Worm (Caenorhabditis elegans) whole organism, L3 larva: ENCODE data around the gene klp-11.

Experiments
- R02D3.7 ChIP-seq: fragments of 150-350 bp; optimal IDR thresholded peaks from 2 replicates; lab custom pipeline; 2014; ENCODE audit warnings: missing biosample characterization, missing genetic modification characterization
- ZK546.5 ChIP-seq: sonication (generic microtip); optimal IDR thresholded peaks from 2 replicates; lab custom pipeline; 2017; ENCODE audit warnings: missing biosample characterization, missing genetic modification characterization
- aly-2 ChIP-seq: fragments of 150-350 bp; optimal IDR thresholded peaks from 2 replicates; lab custom pipeline; 2014; ENCODE audit warnings: missing biosample characterization, missing genetic modification characterization
- ama-1 ChIP-seq: fragments of 150-350 bp; optimal IDR thresholded peaks from 2 replicates; lab custom pipeline; 2018
- ceh-16 ChIP-seq: sonication (generic microtip); optimal IDR thresholded peaks from 2 replicates; lab custom pipeline; 2017; ENCODE audit warnings: missing biosample characterization, missing genetic modification characterization
- ceh-28 ChIP-seq: fragments of 150-350 bp; optimal IDR thresholded peaks from 2 replicates; lab custom pipeline; 2014; ENCODE audit warnings: missing biosample characterization, missing genetic modification reagents, missing genetic modification characterization
- ceh-82 ChIP-seq: fragments of 150-350 bp; optimal IDR thresholded peaks from 2 replicates; lab custom pipeline; 2014; ENCODE audit warnings: missing biosample characterization, missing genetic modification characterization
- ceh-9 ChIP-seq: sonication (generic microtip); optimal IDR thresholded peaks from 2 replicates; lab custom pipeline; 2018; ENCODE audit warnings: missing biosample characterization, missing genetic modification characterization
- daf-12 ChIP-seq: fragments of 150-350 bp; optimal IDR thresholded peaks from 2 replicates; lab custom pipeline; 2014; ENCODE audit warnings: missing biosample characterization, missing genetic modification reagents, missing genetic modification characterization
- egl-27 ChIP-seq: sonication (generic microtip); optimal IDR thresholded peaks from 4 replicates; lab custom pipeline; 2017; ENCODE audit warnings: missing biosample characterization, missing genetic modification reagents, missing genetic modification characterization
- egl-5 ChIP-seq: fragments of 150-350 bp; optimal IDR thresholded peaks from 2 replicates; lab custom pipeline; 2017; ENCODE audit warnings: missing biosample characterization, missing genetic modification reagents, missing genetic modification characterization, inconsistent platforms
- elt-1 ChIP-seq: fragments of 150-350 bp; optimal IDR thresholded peaks from 2 replicates; lab custom pipeline; 2014; ENCODE audit warnings: missing biosample characterization, missing genetic modification characterization
- elt-2 ChIP-seq: sonication (generic microtip); optimal IDR thresholded peaks from 2 replicates; lab custom pipeline; 2016; ENCODE audit warnings: missing genetic modification reagents, mild to moderate bottlenecking, missing genetic modification characterization, missing compliant biosample characterization
- elt-3 ChIP-seq, 3 experiments: fragments of 150-350 bp in 1 of 3; sonication (generic microtip) in 2 of 3; optimal IDR thresholded peaks; 2 replicates in 2 of 3; 4 replicates in 1 of 3; lab custom pipeline; 2014 to 2017; ENCODE audit warnings: missing biosample characterization in 3 of 3, missing genetic modification characterization in 3 of 3
- eor-1 ChIP-seq, 2 experiments: fragments of 150-350 bp; optimal IDR thresholded peaks; 2 replicates each; lab custom pipeline; 2014 to 2018; ENCODE audit warnings: missing biosample characterization in 2 of 2, missing genetic modification characterization in 2 of 2
- fkh-10 ChIP-seq: sonication (generic microtip); optimal IDR thresholded peaks from 2 replicates; lab custom pipeline; 2017; ENCODE audit warnings: missing biosample characterization, missing genetic modification reagents, missing genetic modification characterization
- fkh-2 ChIP-seq: fragments of 150-350 bp; optimal IDR thresholded peaks from 2 replicates; lab custom pipeline; 2014; ENCODE audit warnings: missing biosample characterization, missing genetic modification reagents, missing genetic modification characterization
- fos-1 ChIP-seq: fragments of 150-350 bp; optimal IDR thresholded peaks from 2 replicates; lab custom pipeline; 2014; ENCODE audit warnings: missing biosample characterization, missing genetic modification characterization
- hmg-11 ChIP-seq: sonication (generic microtip); optimal IDR thresholded peaks from 2 replicates; lab custom pipeline; 2016; ENCODE audit warnings: missing genetic modification characterization, missing compliant biosample characterization
- jun-1 ChIP-seq: fragments of 150-350 bp; optimal IDR thresholded peaks from 2 replicates; lab custom pipeline; 2014; ENCODE audit warnings: missing biosample characterization, missing genetic modification reagents, missing genetic modification characterization
- lin-15B ChIP-seq: fragments of 150-350 bp; optimal IDR thresholded peaks from 2 replicates; lab custom pipeline; 2014; ENCODE audit warnings: missing biosample characterization, missing genetic modification characterization
- lin-39 ChIP-seq: fragments of 150-350 bp; optimal IDR thresholded peaks from 2 replicates; lab custom pipeline; 2018; ENCODE audit warnings: missing biosample characterization, missing genetic modification reagents, missing genetic modification characterization
- lsy-12 ChIP-seq: sonication (generic microtip); optimal IDR thresholded peaks from 2 replicates; lab custom pipeline; 2016; ENCODE audit warnings: mild to moderate bottlenecking, missing genetic modification characterization, missing compliant biosample characterization
- mdl-1 ChIP-seq: fragments of 150-350 bp; optimal IDR thresholded peaks from 2 replicates; lab custom pipeline; 2014; ENCODE audit warnings: missing biosample characterization, missing genetic modification characterization
- mml-1 ChIP-seq: fragments of 150-350 bp; sonication (generic microtip); optimal IDR thresholded peaks from 3 replicates; lab custom pipeline; 2014; ENCODE audit warnings: missing biosample characterization, missing genetic modification characterization
- nfya-1 ChIP-seq: sonication (generic microtip); optimal IDR thresholded peaks from 2 replicates; lab custom pipeline; 2017; ENCODE audit warnings: missing genetic modification characterization, mild to moderate bottlenecking, missing compliant biosample characterization, antibody characterized with exemption, moderate library complexity; ENCODE audit not compliant: insufficient read depth
- nhr-11 ChIP-seq: fragments of 150-350 bp; optimal IDR thresholded peaks from 2 replicates; lab custom pipeline; 2014; ENCODE audit warnings: missing biosample characterization, missing genetic modification characterization
- nhr-12 ChIP-seq: fragments of 150-350 bp; optimal IDR thresholded peaks from 2 replicates; lab custom pipeline; 2014; ENCODE audit warnings: missing biosample characterization, missing genetic modification characterization
- nhr-23 ChIP-seq: fragments of 150-350 bp; optimal IDR thresholded peaks from 2 replicates; lab custom pipeline; 2014; ENCODE audit warnings: missing biosample characterization, missing genetic modification reagents, missing genetic modification characterization
- nhr-237 ChIP-seq: fragments of 150-350 bp; optimal IDR thresholded peaks from 2 replicates; lab custom pipeline; 2014; ENCODE audit warnings: missing biosample characterization, missing genetic modification characterization
- nhr-25 ChIP-seq: sonication (generic microtip); optimal IDR thresholded peaks from 2 replicates; lab custom pipeline; 2017; ENCODE audit warnings: missing biosample characterization, missing genetic modification characterization
- nhr-28 ChIP-seq: fragments of 150-350 bp; optimal IDR thresholded peaks from 2 replicates; lab custom pipeline; 2014; ENCODE audit warnings: missing biosample characterization, missing genetic modification characterization
- nhr-43 ChIP-seq: sonication (generic microtip); optimal IDR thresholded peaks from 2 replicates; lab custom pipeline; 2016; ENCODE audit warnings: mild to moderate bottlenecking, missing genetic modification characterization, missing compliant biosample characterization; ENCODE audit not compliant: poor library complexity, severe bottlenecking
- nhr-67 ChIP-seq: fragments of 150-350 bp; optimal IDR thresholded peaks from 2 replicates; lab custom pipeline; 2014; ENCODE audit warnings: missing biosample characterization, missing genetic modification characterization
- nhr-76 ChIP-seq: fragments of 150-350 bp; sonication (generic microtip); optimal IDR thresholded peaks from 5 replicates; lab custom pipeline; 2014; ENCODE audit warnings: missing biosample characterization, missing genetic modification characterization
- nhr-77 ChIP-seq: fragments of 150-350 bp; optimal IDR thresholded peaks from 2 replicates; lab custom pipeline; 2014; ENCODE audit warnings: missing biosample characterization, missing genetic modification characterization
- pha-4 ChIP-seq: fragments of 150-350 bp; optimal IDR thresholded peaks from 2 replicates; lab custom pipeline; 2014; ENCODE audit warnings: missing biosample characterization, missing genetic modification reagents, missing genetic modification characterization
- pqm-1 ChIP-seq: fragments of 150-350 bp; optimal IDR thresholded peaks from 2 replicates; lab custom pipeline; 2017; ENCODE audit warnings: missing biosample characterization, missing genetic modification characterization, inconsistent platforms
- sea-2 ChIP-seq: fragments of 150-350 bp; sonication (generic microtip); optimal IDR thresholded peaks from 4 replicates; lab custom pipeline; 2014; ENCODE audit warnings: missing biosample characterization, missing genetic modification reagents, missing genetic modification characterization
- skn-1 ChIP-seq: fragments of 150-350 bp; optimal IDR thresholded peaks from 2 replicates; lab custom pipeline; 2014; ENCODE audit warnings: missing biosample characterization, missing genetic modification characterization
- snpc-4 ChIP-seq: fragments of 150-350 bp; optimal IDR thresholded peaks from 2 replicates; lab custom pipeline; 2014; ENCODE audit warnings: missing biosample characterization, missing genetic modification characterization
- tbx-2 ChIP-seq: sonication (generic microtip); optimal IDR thresholded peaks from 2 replicates; lab custom pipeline; 2016; ENCODE audit warnings: mild to moderate bottlenecking, missing genetic modification characterization, missing compliant biosample characterization
- unc-39 ChIP-seq: sonication (generic microtip); optimal IDR thresholded peaks from 4 replicates; lab custom pipeline; 2017; ENCODE audit warnings: missing biosample characterization, missing genetic modification characterization
- unc-62 ChIP-seq: fragments of 150-350 bp; sonication (generic microtip); optimal IDR thresholded peaks from 4 replicates; lab custom pipeline; 2014; ENCODE audit warnings: missing biosample characterization, missing genetic modification reagents, missing genetic modification characterization
- zag-1 ChIP-seq: fragments of 150-350 bp; optimal IDR thresholded peaks from 2 replicates; lab custom pipeline; 2014; ENCODE audit warnings: missing biosample characterization, missing genetic modification characterization
- ztf-11 ChIP-seq: fragments of 150-350 bp; optimal IDR thresholded peaks from 2 replicates; lab custom pipeline; 2014; ENCODE audit warnings: missing biosample characterization, missing genetic modification characterization
- ztf-4 ChIP-seq: fragments of 150-350 bp; optimal IDR thresholded peaks from 2 replicates; lab custom pipeline; 2014; ENCODE audit warnings: missing biosample characterization, missing genetic modification characterization

klp-11 gene

DNA sequence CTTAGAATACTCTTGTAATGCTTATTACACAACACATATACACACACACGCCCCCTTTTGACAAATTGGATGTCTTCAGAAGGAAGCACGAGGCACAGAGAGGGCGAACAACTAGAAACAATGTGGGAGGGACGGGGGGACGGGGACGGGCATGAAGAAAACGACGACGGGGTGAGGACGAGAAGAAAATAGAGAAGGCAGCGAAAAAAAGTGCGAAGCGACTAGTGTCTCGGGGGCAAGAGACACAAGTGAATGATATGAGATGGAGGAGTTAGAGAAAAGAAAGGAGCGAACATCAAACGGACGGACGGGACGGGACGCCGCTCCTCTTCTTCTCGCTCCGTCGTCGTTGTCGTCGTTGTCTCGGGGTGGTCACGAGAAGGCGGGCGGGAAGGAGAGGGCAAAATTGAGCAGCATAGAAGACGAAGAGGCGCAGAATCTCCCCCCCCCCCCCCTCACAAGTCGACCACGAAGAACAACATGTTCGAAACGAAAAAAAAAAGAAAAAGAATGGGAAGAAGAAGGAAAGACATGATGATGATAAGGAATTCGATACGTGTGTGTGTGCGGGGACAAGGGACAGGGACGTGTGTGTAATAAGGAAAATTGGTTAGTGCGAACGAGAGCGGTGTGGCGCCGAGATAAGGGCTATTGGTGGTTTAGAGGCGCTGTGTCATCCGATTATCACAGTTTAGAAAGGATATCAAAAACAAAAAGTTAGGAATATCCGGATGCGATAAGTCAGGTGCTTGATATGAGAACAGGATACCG, 33.2 kb upstream of the klp-11 start:
- TF ChIP-seq mml-1 (tag; lab: Kevin White, UChicago) (no peak), fos-1 (tag; lab: Kevin White, UChicago) (no peak), jun-1 (peak; percentile 77), nhr-25 (peak; percentile 88), elt-3 (tag; optimal IDR thresholded peaks at IDR 0.05; lab: Kevin White, UChicago) (peak in 1 of 3 experiments; percentile 11), nfya-1 (tag; lab: Kevin White, UChicago) (peak; percentile 81), sea-2 (GFP tag; lab: Kevin White, UChicago) (no peak), lsy-12 (tag; lab: Kevin White, UChicago) (peak; percentile 82), unc-39 (tag; lab: Kevin White, UChicago) (no peak), ztf-11 (no peak), hmg-11 (tag; lab: Kevin White, UChicago) (peak; percentile 80), nhr-28 (no peak), R02D3.7 (tag; lab: Kevin White, UChicago) (peak; percentile 46), ZK546.5 (tag; lab: Kevin White, UChicago) (no peak), nhr-76 (tag; lab: Kevin White, UChicago) (no peak), nhr-23 (tag; lab: Kevin White, UChicago) (peak; percentile 83), nhr-11 (tag; lab: Kevin White, UChicago) (no peak), elt-2 (tag; lab: Kevin White, UChicago) (peak; percentile 97), tbx-2 (tag; lab: Kevin White, UChicago) (peak; percentile 71), eor-1 (tag; optimal IDR thresholded peaks at IDR 0.05; lab: Kevin White, UChicago) (no peak), nhr-237 (tag; lab: Kevin White, UChicago) (no peak), ceh-16 (tag; lab: Kevin White, UChicago) (no peak), ama-1 (lab: Kevin White, UChicago) (no peak), lin-15B (tag; lab: Kevin White, UChicago) (peak; percentile 17), mdl-1 (tag; lab: Kevin White, UChicago) (peak; percentile 75), snpc-4 (tag; lab: Kevin White, UChicago) (peak; percentile 83), ceh-82 (tag; lab: Kevin White, UChicago) (peak; percentile 49), nhr-43 (peak; percentile 62), skn-1 (tag; lab: Kevin White, UChicago) (peak; percentile 12), egl-27 (tag; lab: Kevin White, UChicago) (peak; percentile 53), nhr-77 (no peak), daf-12 (tag; lab: Kevin White, UChicago) (peak; percentile 7), elt-1 (tag; lab: Kevin White, UChicago) (peak; percentile 65), fkh-10 (peak; percentile 90), pqm-1 (peak; percentile 56), zag-1 (tag; lab: Kevin White, UChicago) (peak; percentile 29), ceh-28 (tag; lab: Kevin White, UChicago) (peak; percentile 57), pha-4 (tag; lab: Kevin White, UChicago) (peak; percentile 68), unc-62 (GFP tag; lab: Kevin White, UChicago) (peak; percentile 80), nhr-67 (tag; lab: Kevin White, UChicago) (no peak), ztf-4 (tag; lab: Kevin White, UChicago) (peak; percentile 67), lin-39 (peak; percentile 79), nhr-12 (tag; lab: Kevin White, UChicago) (no peak), fkh-2 (no peak), ceh-9 (tag; lab: Kevin White, UChicago) (no peak), egl-5 (no peak), aly-2 (tag; lab: Kevin White, UChicago) (no peak)
